Fruit fly (Drosophila melanogaster) whole organism: ENCODE results near the gene CHES-1-like.

Experiments used
- CG8478 ChIP-seq: fragments of >200 bp; optimal IDR thresholded peaks from 2 replicates; lab custom pipeline; 2018; ENCODE audit warnings: inconsistent platforms
- Dll ChIP-seq: fragments of >200 bp; optimal IDR thresholded peaks from 2 replicates; lab custom pipeline; 2017
- EcR ChIP-seq, 2 experiments: fragments of >200 bp; optimal IDR thresholded peaks; 2 replicates each; lab custom pipeline; 2017; ENCODE audit warnings: missing biosample characterization in 2 of 2, missing genetic modification characterization in 2 of 2, missing genetic modification reagents in 2 of 2
- psq ChIP-seq: fragments of >200 bp; optimal IDR thresholded peaks from 2 replicates; lab custom pipeline; 2017
- usp ChIP-seq: fragments of >200 bp; optimal IDR thresholded peaks from 2 replicates; lab custom pipeline; 2017; ENCODE audit warnings: missing biosample characterization, missing genetic modification characterization, mixed read lengths

DNA sequence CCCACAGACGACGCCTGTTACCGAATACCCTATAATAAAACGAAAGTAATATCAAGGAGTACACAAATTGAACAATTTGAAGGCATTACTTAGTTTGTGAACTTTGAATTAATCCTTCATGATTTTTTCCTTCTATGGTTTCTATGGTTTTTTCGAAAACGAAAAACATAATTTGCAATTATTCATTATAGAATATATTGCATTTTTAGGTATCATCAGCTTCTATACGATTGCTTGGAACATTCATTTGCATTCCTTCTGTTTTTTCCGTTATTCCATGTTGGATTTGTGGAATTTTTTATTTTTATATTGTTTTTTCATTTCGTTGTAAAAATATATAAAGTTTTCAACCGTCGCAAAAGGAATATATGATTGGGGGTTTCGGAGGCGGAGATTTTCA, 6.2 kb upstream of the CHES-1-like start:
- TF ChIP-seq psq (lab: Kevin White, UChicago) (no peak), EcR (GFP tag; optimal IDR thresholded peaks at IDR 0.05; lab: Kevin White, UChicago) (no peak), CG8478 (lab: Kevin White, UChicago) (no peak), usp (no peak), Dll (no peak)
